Worm (Caenorhabditis elegans) whole organism, L3 larva: Measurements from ENCODE around the gene F40G12.10.

Source experiments
- R02D3.7 ChIP-seq: fragments of 150-350 bp; optimal IDR thresholded peaks from 2 replicates; lab custom pipeline; 2014; ENCODE audit warnings: missing biosample characterization, missing genetic modification characterization
- ZK546.5 ChIP-seq: sonication (generic microtip); optimal IDR thresholded peaks from 2 replicates; lab custom pipeline; 2017; ENCODE audit warnings: missing biosample characterization, missing genetic modification characterization
- aly-2 ChIP-seq: fragments of 150-350 bp; optimal IDR thresholded peaks from 2 replicates; lab custom pipeline; 2014; ENCODE audit warnings: missing biosample characterization, missing genetic modification characterization
- ceh-9 ChIP-seq: sonication (generic microtip); optimal IDR thresholded peaks from 2 replicates; lab custom pipeline; 2018; ENCODE audit warnings: missing biosample characterization, missing genetic modification characterization
- egl-27 ChIP-seq: sonication (generic microtip); optimal IDR thresholded peaks from 4 replicates; lab custom pipeline; 2017; ENCODE audit warnings: missing biosample characterization, missing genetic modification reagents, missing genetic modification characterization
- egl-5 ChIP-seq: fragments of 150-350 bp; optimal IDR thresholded peaks from 2 replicates; lab custom pipeline; 2017; ENCODE audit warnings: missing biosample characterization, missing genetic modification reagents, missing genetic modification characterization, inconsistent platforms
- elt-2 ChIP-seq: sonication (generic microtip); optimal IDR thresholded peaks from 2 replicates; lab custom pipeline; 2016; ENCODE audit warnings: missing genetic modification reagents, mild to moderate bottlenecking, missing genetic modification characterization, missing compliant biosample characterization
- elt-3 ChIP-seq, 3 experiments: fragments of 150-350 bp in 1 of 3; sonication (generic microtip) in 2 of 3; optimal IDR thresholded peaks; 2 replicates in 2 of 3; 4 replicates in 1 of 3; lab custom pipeline; 2014 to 2017; ENCODE audit warnings: missing biosample characterization in 3 of 3, missing genetic modification characterization in 3 of 3
- eor-1 ChIP-seq, 2 experiments: fragments of 150-350 bp; optimal IDR thresholded peaks; 2 replicates each; lab custom pipeline; 2014 to 2018; ENCODE audit warnings: missing biosample characterization in 2 of 2, missing genetic modification characterization in 2 of 2
- fkh-10 ChIP-seq: sonication (generic microtip); optimal IDR thresholded peaks from 2 replicates; lab custom pipeline; 2017; ENCODE audit warnings: missing biosample characterization, missing genetic modification reagents, missing genetic modification characterization
- fkh-2 ChIP-seq: fragments of 150-350 bp; optimal IDR thresholded peaks from 2 replicates; lab custom pipeline; 2014; ENCODE audit warnings: missing biosample characterization, missing genetic modification reagents, missing genetic modification characterization
- fos-1 ChIP-seq: fragments of 150-350 bp; optimal IDR thresholded peaks from 2 replicates; lab custom pipeline; 2014; ENCODE audit warnings: missing biosample characterization, missing genetic modification characterization
- hmg-11 ChIP-seq: sonication (generic microtip); optimal IDR thresholded peaks from 2 replicates; lab custom pipeline; 2016; ENCODE audit warnings: missing genetic modification characterization, missing compliant biosample characterization
- jun-1 ChIP-seq: fragments of 150-350 bp; optimal IDR thresholded peaks from 2 replicates; lab custom pipeline; 2014; ENCODE audit warnings: missing biosample characterization, missing genetic modification reagents, missing genetic modification characterization
- lin-15B ChIP-seq: fragments of 150-350 bp; optimal IDR thresholded peaks from 2 replicates; lab custom pipeline; 2014; ENCODE audit warnings: missing biosample characterization, missing genetic modification characterization
- lin-39 ChIP-seq: fragments of 150-350 bp; optimal IDR thresholded peaks from 2 replicates; lab custom pipeline; 2018; ENCODE audit warnings: missing biosample characterization, missing genetic modification reagents, missing genetic modification characterization
- lsy-12 ChIP-seq: sonication (generic microtip); optimal IDR thresholded peaks from 2 replicates; lab custom pipeline; 2016; ENCODE audit warnings: mild to moderate bottlenecking, missing genetic modification characterization, missing compliant biosample characterization
- mml-1 ChIP-seq: fragments of 150-350 bp; sonication (generic microtip); optimal IDR thresholded peaks from 3 replicates; lab custom pipeline; 2014; ENCODE audit warnings: missing biosample characterization, missing genetic modification characterization
- nfya-1 ChIP-seq: sonication (generic microtip); optimal IDR thresholded peaks from 2 replicates; lab custom pipeline; 2017; ENCODE audit warnings: missing genetic modification characterization, mild to moderate bottlenecking, missing compliant biosample characterization, antibody characterized with exemption, moderate library complexity; ENCODE audit not compliant: insufficient read depth
- nhr-11 ChIP-seq: fragments of 150-350 bp; optimal IDR thresholded peaks from 2 replicates; lab custom pipeline; 2014; ENCODE audit warnings: missing biosample characterization, missing genetic modification characterization
- nhr-12 ChIP-seq: fragments of 150-350 bp; optimal IDR thresholded peaks from 2 replicates; lab custom pipeline; 2014; ENCODE audit warnings: missing biosample characterization, missing genetic modification characterization
- nhr-23 ChIP-seq: fragments of 150-350 bp; optimal IDR thresholded peaks from 2 replicates; lab custom pipeline; 2014; ENCODE audit warnings: missing biosample characterization, missing genetic modification reagents, missing genetic modification characterization
- nhr-25 ChIP-seq: sonication (generic microtip); optimal IDR thresholded peaks from 2 replicates; lab custom pipeline; 2017; ENCODE audit warnings: missing biosample characterization, missing genetic modification characterization
- nhr-28 ChIP-seq: fragments of 150-350 bp; optimal IDR thresholded peaks from 2 replicates; lab custom pipeline; 2014; ENCODE audit warnings: missing biosample characterization, missing genetic modification characterization
- nhr-43 ChIP-seq: sonication (generic microtip); optimal IDR thresholded peaks from 2 replicates; lab custom pipeline; 2016; ENCODE audit warnings: mild to moderate bottlenecking, missing genetic modification characterization, missing compliant biosample characterization; ENCODE audit not compliant: poor library complexity, severe bottlenecking
- nhr-67 ChIP-seq: fragments of 150-350 bp; optimal IDR thresholded peaks from 2 replicates; lab custom pipeline; 2014; ENCODE audit warnings: missing biosample characterization, missing genetic modification characterization
- nhr-77 ChIP-seq: fragments of 150-350 bp; optimal IDR thresholded peaks from 2 replicates; lab custom pipeline; 2014; ENCODE audit warnings: missing biosample characterization, missing genetic modification characterization
- pqm-1 ChIP-seq: fragments of 150-350 bp; optimal IDR thresholded peaks from 2 replicates; lab custom pipeline; 2017; ENCODE audit warnings: missing biosample characterization, missing genetic modification characterization, inconsistent platforms
- skn-1 ChIP-seq: fragments of 150-350 bp; optimal IDR thresholded peaks from 2 replicates; lab custom pipeline; 2014; ENCODE audit warnings: missing biosample characterization, missing genetic modification characterization
- snpc-4 ChIP-seq: fragments of 150-350 bp; optimal IDR thresholded peaks from 2 replicates; lab custom pipeline; 2014; ENCODE audit warnings: missing biosample characterization, missing genetic modification characterization
- tbx-2 ChIP-seq: sonication (generic microtip); optimal IDR thresholded peaks from 2 replicates; lab custom pipeline; 2016; ENCODE audit warnings: mild to moderate bottlenecking, missing genetic modification characterization, missing compliant biosample characterization
- unc-62 ChIP-seq: fragments of 150-350 bp; sonication (generic microtip); optimal IDR thresholded peaks from 4 replicates; lab custom pipeline; 2014; ENCODE audit warnings: missing biosample characterization, missing genetic modification reagents, missing genetic modification characterization
- zag-1 ChIP-seq: fragments of 150-350 bp; optimal IDR thresholded peaks from 2 replicates; lab custom pipeline; 2014; ENCODE audit warnings: missing biosample characterization, missing genetic modification characterization
- ztf-11 ChIP-seq: fragments of 150-350 bp; optimal IDR thresholded peaks from 2 replicates; lab custom pipeline; 2014; ENCODE audit warnings: missing biosample characterization, missing genetic modification characterization
- ztf-4 ChIP-seq: fragments of 150-350 bp; optimal IDR thresholded peaks from 2 replicates; lab custom pipeline; 2014; ENCODE audit warnings: missing biosample characterization, missing genetic modification characterization

Gene F40G12.10

DNA sequence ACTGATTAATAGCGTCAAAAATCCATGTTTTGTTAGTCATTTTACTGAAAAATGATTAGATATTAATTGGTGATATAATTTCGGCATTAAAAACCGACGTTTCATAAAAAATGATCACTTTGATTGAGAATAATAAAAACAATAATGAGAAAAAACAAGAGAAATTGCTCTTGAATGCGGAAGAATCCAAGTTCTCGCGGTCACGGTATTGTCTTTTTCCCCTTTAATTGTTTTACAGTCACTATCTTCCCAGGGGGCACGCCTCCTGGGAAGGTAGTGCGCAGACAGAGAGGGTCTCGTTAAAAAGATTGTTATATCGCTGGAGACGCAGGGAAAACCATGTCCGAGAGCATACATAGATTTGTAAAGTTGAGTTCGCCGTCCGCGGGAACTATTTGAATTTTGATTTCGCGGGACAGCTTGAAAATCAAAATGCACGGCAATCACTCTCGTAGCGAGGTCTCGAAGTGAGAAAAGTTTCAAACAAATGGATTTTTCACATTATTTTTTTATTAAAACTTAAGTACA lies 10.4 kb downstream of the F40G12.10 start, which contains the start of gene F14D7.2:
Gene F14D7.2 (minus strand): TSS at position 51 of the 528 bp plus-strand sequence.
- TF ChIP-seq unc-62 (no peak), nhr-77 (tag; lab: Kevin White, UChicago) (no peak), fkh-10 (GFP tag; lab: Kevin White, UChicago) (no peak), nhr-28 (no peak), elt-3 (tag; optimal IDR thresholded peaks at IDR 0.05; lab: Kevin White, UChicago) (no peak), R02D3.7 (tag; lab: Kevin White, UChicago) (no peak), jun-1 (tag; lab: Kevin White, UChicago) (no peak), skn-1 (tag; lab: Kevin White, UChicago) (no peak), lsy-12 (tag; lab: Kevin White, UChicago) (no peak), ZK546.5 (tag; lab: Kevin White, UChicago) (no peak), zag-1 (no peak), pqm-1 (tag; lab: Kevin White, UChicago) (no peak), nfya-1 (tag; lab: Kevin White, UChicago) (no peak), hmg-11 (tag; lab: Kevin White, UChicago) (no peak), aly-2 (no peak)

DNA sequence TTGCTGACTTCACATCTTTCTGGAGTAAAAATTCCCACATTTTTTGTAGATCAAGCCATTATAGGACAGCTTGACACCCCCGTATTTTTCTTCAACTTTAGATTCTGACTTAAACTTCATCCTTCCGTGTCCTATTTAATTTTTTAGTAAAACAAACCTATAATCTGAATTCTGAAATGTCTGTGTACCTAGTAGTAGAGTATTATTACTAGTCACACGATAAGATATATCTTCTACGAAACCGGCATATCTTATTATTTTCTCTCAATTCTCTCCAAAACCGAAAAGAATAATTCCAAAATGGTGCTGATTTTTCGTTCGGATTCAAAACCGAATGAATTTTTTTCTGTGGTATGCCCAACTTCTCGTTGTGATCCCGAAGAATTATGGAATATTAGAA lies 11.1 kb downstream of the F40G12.10 start, which contains the start of gene F14D7.9:
Gene F14D7.9 (plus strand): TSS at position 301 of the 400 bp plus-strand sequence.
- TF ChIP-seq nhr-25 (tag; lab: Kevin White, UChicago) (no peak), fkh-2 (tag; lab: Kevin White, UChicago) (no peak), ztf-4 (tag; lab: Kevin White, UChicago) (no peak), ZK546.5 (tag; lab: Kevin White, UChicago) (no peak), nhr-28 (no peak), lin-15B (tag; lab: Kevin White, UChicago) (no peak), ztf-11 (tag; lab: Kevin White, UChicago) (no peak), nhr-12 (tag; lab: Kevin White, UChicago) (no peak)

DNA sequence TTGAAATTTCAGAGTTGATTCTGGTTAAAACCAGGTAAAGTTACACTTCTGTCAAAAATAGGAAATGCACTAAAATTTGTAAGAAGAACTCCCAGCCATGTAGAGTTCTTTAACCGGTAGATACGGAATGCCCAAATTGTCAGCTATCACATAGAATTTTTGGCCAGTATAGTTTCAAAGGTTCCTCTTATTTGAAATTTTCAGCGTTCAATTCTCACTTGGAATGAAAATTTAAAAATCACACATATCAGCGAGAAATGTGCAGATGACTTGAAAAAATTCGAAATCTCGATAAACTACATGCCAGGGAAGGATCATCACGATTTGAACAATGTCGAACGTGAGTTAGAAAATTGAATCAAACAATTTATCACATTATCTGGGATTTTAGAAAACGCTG lies 13.2 kb downstream of the F40G12.10 start, which contains the start of gene F14D7.3:
Gene F14D7.3 (plus strand): TSS at position 301 of the 400 bp plus-strand sequence.
- TF ChIP-seq zag-1 (no peak), ceh-9 (tag; lab: Kevin White, UChicago) (no peak), nhr-67 (tag; lab: Kevin White, UChicago) (no peak), nhr-23 (tag; lab: Kevin White, UChicago) (no peak), lin-39 (no peak), nhr-25 (tag; lab: Kevin White, UChicago) (no peak), mml-1 (no peak)

DNA sequence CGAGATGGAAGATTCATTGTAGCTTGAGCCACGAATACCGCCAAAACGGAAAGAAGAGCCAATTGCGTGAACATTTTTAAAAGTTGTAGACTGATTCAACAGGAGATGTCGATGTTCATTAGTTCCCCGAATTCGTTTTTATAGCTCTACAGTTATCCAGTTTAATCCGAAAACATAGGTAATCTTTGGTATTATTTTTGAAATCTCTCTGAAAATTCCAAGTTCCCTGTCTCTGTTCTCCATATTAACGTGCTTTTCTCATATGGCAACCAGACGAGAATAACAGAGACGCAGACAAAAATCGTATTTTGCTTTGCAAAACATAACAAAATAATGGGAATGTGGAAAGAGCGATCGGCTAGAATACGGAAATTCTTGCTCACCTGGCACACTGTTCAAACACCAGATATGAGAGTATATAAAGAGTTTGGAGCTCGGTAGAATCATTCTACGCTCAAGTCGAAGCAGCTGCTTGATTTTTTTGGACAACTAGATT lies 16.3 kb downstream of the F40G12.10 start, which contains the start of the genes spig-3 and F14D7.12:
Gene spig-3 (minus strand): TSS at position 101 of the 496 bp plus-strand sequence.
Gene F14D7.12 (plus strand): TSS at position 446 of the 496 bp plus-strand sequence.
- TF ChIP-seq nhr-12 (tag; lab: Kevin White, UChicago) (no peak), egl-5 (tag; lab: Kevin White, UChicago) (no peak), unc-62 (no peak), elt-2 (tag; lab: Kevin White, UChicago) (no peak), zag-1 (no peak), nhr-43 (tag; lab: Kevin White, UChicago) (no peak), egl-27 (tag; lab: Kevin White, UChicago) (no peak), snpc-4 (no peak), fos-1 (tag; lab: Kevin White, UChicago) (no peak), eor-1 (tag; optimal IDR thresholded peaks at IDR 0.05; lab: Kevin White, UChicago) (no peak), nhr-67 (tag; lab: Kevin White, UChicago) (no peak), nhr-11 (tag; lab: Kevin White, UChicago) (no peak), ztf-11 (tag; lab: Kevin White, UChicago) (no peak), ceh-9 (tag; lab: Kevin White, UChicago) (no peak), tbx-2 (no peak)
